Fruit fly (Drosophila melanogaster): ENCODE data around the gene spen.

The spen gene

dm6 chr2L:224599-225385, 66.0 kb downstream of the spen start:
- TF ChIP-seq CG8478 (optimal IDR thresholded peaks at IDR 0.05) (no peak), CTCF (optimal IDR thresholded peaks at IDR 0.05) (no peak)

DNA sequence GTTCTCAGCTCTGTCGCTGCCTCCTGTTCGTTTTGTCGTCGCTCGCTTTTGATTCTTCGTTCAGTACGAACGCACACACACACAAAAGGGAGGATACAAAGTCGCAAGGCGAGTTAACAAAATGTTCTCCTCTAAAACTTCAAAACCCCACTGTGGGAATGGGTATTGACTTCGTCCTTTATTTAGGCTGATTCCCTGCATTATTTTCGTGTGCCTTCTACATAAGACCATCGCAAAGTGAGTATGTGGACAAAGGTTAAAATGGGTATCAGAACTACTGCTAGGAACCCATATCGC, 66.5 kb downstream of the spen start:
- TF ChIP-seq CG8478 (optimal IDR thresholded peaks at IDR 0.05) (no peak), CTCF (optimal IDR thresholded peaks at IDR 0.05) (no peak)

dm6 chr2L:228246-228645, 69.4 kb downstream of the spen start:
- TF ChIP-seq CG8478 (optimal IDR thresholded peaks at IDR 0.05) (no peak), CTCF (optimal IDR thresholded peaks at IDR 0.05) (no peak)

- TF ChIP-seq CG8478 (optimal IDR thresholded peaks at IDR 0.05) (no peak), CTCF (optimal IDR thresholded peaks at IDR 0.05) (no peak)
Measured at dm6 chr2L:232187-232586, 73.4 kb downstream of the spen start, which contains the start of gene CG13693. Gene CG13693 (plus strand): TSS chr2L:232487.

DNA sequence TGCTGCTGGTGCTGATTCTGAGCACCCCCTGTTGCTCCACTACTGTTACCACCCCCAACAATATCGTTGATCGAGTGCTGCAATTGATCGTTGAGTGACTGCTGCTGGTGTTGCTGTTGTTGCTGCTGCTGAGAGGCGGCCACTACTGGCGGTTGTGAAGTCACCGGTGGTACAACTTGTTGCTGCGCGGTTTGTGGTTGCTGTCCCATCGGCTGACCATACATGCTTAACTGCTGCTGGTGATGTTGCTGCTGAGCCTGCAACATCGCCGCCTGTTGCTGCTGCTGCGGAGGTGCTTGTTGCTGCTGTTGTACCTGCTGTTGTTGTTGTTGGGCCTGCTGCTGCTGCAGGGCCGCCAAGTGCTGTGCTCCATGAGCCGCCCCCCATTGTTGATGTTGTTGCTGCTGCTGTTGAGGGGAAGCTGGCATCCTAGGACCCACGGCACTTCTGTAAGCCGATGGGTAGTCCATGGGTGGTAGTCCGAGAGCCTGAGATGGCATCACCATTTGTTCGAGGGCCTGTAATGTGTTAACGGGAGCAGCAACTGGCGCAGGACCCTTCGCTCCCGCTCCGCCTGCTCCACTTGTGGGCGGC, 81.4 kb downstream of the spen start:
- TF ChIP-seq CTCF (optimal IDR thresholded peaks at IDR 0.05): no peak
- no peak for TF ChIP-seq CG8478 (optimal IDR thresholded peaks at IDR 0.05)

dm6 chr2L:241415-241814, 82.6 kb downstream of the spen start:
- no peak for TF ChIP-seq CTCF (optimal IDR thresholded peaks at IDR 0.05)
- TF ChIP-seq CG8478 (optimal IDR thresholded peaks at IDR 0.05): no peak

- TF ChIP-seq CG8478 (optimal IDR thresholded peaks at IDR 0.05) (no peak), CTCF (optimal IDR thresholded peaks at IDR 0.05) (no peak)
Measured at dm6 chr2L:243123-243522, 84.3 kb downstream of the spen start.

dm6 chr2L:243819-244218, 85.0 kb downstream of the spen start:
- no peak for TF ChIP-seq CTCF (optimal IDR thresholded peaks at IDR 0.05)
- TF ChIP-seq CG8478 (optimal IDR thresholded peaks at IDR 0.05): no peak

DNA sequence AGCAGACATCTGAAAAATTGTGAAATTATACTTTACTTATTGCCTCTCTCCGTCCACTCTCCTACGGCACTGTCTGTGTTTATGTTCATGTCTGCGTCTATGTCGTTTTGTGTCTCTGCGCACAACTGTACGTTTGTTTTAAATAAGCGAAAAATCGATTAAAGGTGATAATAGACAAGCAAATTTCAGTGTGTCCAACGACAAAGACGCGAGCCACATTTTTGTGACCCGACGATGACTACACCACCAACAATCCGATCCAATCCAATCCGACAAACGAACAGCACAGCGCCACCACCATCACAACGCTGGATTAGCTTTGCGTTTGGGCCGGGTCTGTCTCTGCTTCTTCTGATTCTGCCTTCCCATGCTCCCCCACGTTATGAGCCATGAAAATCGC, 85.7 kb downstream of the spen start:
- TF ChIP-seq CG8478 (optimal IDR thresholded peaks at IDR 0.05): no peak
- TF ChIP-seq CTCF (optimal IDR thresholded peaks at IDR 0.05): no peak

dm6 chr2L:246656-247340, 88.0 kb downstream of the spen start:
- no peak for TF ChIP-seq CG8478 (optimal IDR thresholded peaks at IDR 0.05)

DNA sequence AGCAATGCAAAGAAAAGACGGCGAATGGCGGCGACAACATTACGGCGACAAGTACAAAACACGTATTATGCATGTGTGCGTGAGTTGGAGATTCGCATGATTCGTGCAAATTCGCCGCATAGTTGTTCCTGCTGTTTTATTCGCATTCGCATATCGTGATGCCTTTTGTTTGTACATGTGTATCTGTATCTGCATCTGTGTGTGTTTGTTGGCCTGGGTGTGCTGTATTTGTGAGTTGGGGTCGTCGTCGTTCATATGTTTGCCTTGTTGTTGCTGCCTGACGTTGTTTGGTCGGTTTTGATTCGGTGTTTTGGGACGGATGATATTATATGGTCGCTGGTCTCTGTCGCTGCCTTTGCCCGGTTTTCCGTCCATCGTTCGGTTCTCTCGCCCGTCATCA, 88.6 kb downstream of the spen start:
- TF ChIP-seq CG8478 (optimal IDR thresholded peaks at IDR 0.05) (no peak), CTCF (optimal IDR thresholded peaks at IDR 0.05) (no peak)

DNA sequence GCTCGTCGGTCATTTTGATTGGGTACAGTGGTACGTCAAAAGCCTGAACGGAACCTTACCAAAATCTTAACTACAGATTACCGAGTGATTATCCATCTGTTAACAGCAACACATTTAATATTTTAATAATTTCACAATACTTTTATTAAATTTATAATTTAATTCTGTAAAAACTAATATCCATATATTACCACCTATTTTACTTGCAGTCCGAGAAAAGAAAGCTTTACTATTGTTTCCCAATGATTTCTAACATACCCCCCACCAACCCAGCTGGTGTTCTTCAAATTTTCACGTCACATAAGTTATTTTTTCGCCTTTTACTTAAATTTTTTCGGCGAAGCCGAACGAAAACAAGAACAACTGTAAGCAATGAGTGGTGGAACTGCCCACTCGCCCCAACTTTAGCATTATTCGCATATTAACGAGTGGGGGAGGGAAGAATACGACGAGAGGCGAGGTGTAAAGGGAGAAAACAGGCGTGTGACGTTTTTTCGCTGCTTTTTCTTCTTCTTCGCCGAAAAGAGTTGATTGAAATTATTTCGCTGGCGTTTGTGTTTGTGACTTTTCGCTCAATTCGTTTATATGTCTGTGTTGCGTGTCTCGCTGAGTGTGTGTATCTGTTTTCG, 89.1 kb downstream of the spen start:
- TF ChIP-seq CTCF (optimal IDR thresholded peaks at IDR 0.05) (no peak), CG8478 (optimal IDR thresholded peaks at IDR 0.05) (no peak)

DNA sequence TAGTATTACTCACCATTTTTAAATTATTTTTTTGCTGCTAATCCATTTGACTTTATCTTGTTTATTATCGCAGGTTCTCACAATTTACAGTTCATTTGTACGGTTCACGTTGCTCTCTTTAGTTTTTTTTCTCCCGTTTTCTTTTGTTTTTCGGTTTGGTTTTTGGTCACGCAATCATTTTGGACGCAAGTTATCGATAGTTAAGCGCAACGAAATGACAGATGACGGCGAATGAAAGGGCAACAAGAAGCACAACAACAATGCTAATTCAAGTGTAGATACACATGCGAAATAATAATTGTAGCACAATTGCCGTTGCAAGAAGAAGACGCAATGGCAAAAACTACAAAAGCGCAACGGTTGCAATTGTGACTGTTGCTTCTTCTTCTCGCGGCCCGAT, 89.8 kb downstream of the spen start:
- no peak for TF ChIP-seq CG8478 (optimal IDR thresholded peaks at IDR 0.05)
- no peak for TF ChIP-seq CTCF (optimal IDR thresholded peaks at IDR 0.05)

DNA sequence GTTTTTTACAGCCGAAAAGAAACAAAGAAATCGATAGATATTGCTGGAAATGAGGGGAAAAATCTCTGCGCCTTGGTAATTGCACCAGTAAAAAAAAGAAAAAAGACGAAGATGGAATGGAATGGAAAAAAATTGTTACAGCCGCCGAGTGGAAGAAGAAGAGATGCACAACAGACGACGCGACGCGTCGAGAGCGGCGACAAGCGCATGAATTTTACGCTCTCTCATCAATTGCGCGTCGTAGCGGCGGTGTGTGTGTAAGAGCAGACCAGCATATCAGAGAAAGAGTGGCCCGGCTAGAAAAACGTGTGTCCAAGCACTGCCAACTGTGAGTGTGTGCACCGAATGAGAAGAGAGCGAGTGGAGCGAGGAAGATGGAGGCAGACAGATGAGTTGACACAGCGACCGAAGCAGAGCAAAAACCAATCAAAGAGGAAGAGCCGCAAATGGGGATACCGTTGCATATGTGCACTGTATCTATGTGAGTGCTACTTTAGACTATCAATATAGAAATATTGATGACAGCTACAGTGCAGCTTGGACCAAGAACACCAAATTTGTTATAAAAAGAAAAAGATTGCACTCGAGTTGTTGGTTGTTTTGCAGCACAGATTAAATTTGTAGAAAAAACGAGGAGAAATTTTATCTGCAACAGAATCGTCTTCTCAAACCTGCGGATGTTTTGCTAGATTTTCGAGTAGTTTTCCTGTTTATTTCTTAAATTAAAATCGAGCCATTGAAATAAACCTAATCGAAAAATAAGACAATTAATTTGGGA, 90.4 kb downstream of the spen start:
- TF ChIP-seq CG8478 (optimal IDR thresholded peaks at IDR 0.05) (no peak), CTCF (optimal IDR thresholded peaks at IDR 0.05) (no peak)
